Worm (Caenorhabditis elegans) whole organism, young adult: ENCODE data around the gene lido-9.

Experiments
- B0019.2 ChIP-seq: fragments of 200-800 bp; sonication (Bioruptor generic); conservative IDR thresholded peaks from 2 replicates; pipeline ENCODE4 v1.3.6; 2022; ENCODE audit warnings: missing genetic modification reagents, missing genetic modification characterization, missing compliant biosample characterization
- B0261.1 ChIP-seq: sonication (generic microtip); optimal IDR thresholded peaks from 2 replicates; lab custom pipeline; 2016; ENCODE audit warnings: mild to moderate bottlenecking, missing genetic modification characterization, moderate library complexity, missing compliant biosample characterization
- F49E8.2 ChIP-seq: sonication (generic microtip); optimal IDR thresholded peaks from 3 replicates; lab custom pipeline; 2017; ENCODE audit warnings: missing genetic modification characterization, mild to moderate bottlenecking, missing compliant biosample characterization, antibody characterized with exemption, moderate library complexity; ENCODE audit not compliant: insufficient read depth
- F52B5.7 ChIP-seq: sonication (generic microtip); optimal IDR thresholded peaks from 2 replicates; lab custom pipeline; 2016; ENCODE audit warnings: mild to moderate bottlenecking, missing genetic modification characterization, missing compliant biosample characterization
- T26A5.8 ChIP-seq: sonication (generic microtip); optimal IDR thresholded peaks from 2 replicates; lab custom pipeline; 2016; ENCODE audit warnings: missing genetic modification characterization, missing compliant biosample characterization
- Y79H2A.3 ChIP-seq: fragments of 200-800 bp; sonication (Bioruptor generic); conservative IDR thresholded peaks from 2 replicates; pipeline ENCODE4 v1.3.6; 2022; ENCODE audit warnings: missing genetic modification reagents, missing genetic modification characterization, missing compliant biosample characterization
- Y95B8A.8 ChIP-seq: fragments of 200-800 bp; sonication (Bioruptor generic); IDR thresholded peaks from 2 replicates; pipeline ENCODE4 v1.3.6; 2022; ENCODE audit warnings: missing genetic modification reagents, missing genetic modification characterization, missing compliant biosample characterization
- akir-1 ChIP-seq: fragments of 200-800 bp; sonication (Bioruptor generic); optimal IDR thresholded peaks from 2 replicates; lab custom pipeline; 2018; ENCODE audit warnings: mild to moderate bottlenecking, missing genetic modification characterization, moderate library complexity, missing compliant biosample characterization
- ama-1 ChIP-seq, 3 experiments: fragments of 150-350 bp in 1 of 3; sonication (generic microtip) in 2 of 3; optimal IDR thresholded peaks; 2 replicates each; lab custom pipeline; 2014 to 2018; ENCODE audit warnings: missing biosample characterization in 2 of 3, missing genetic modification characterization in 2 of 3, missing genetic modification reagents in 2 of 3
- atf-7 ChIP-seq: sonication (generic microtip); optimal IDR thresholded peaks from 2 replicates; lab custom pipeline; 2017; ENCODE audit warnings: mild to moderate bottlenecking, missing genetic modification characterization, missing compliant biosample characterization
- athp-1 ChIP-seq: sonication (generic microtip); optimal IDR thresholded peaks from 2 replicates; lab custom pipeline; 2017; ENCODE audit warnings: mild to moderate bottlenecking, missing genetic modification characterization, missing compliant biosample characterization
- attf-3 ChIP-seq: fragments of 200-800 bp; sonication (Bioruptor generic); conservative IDR thresholded peaks from 2 replicates; pipeline ENCODE4 v1.3.6; 2022; ENCODE audit warnings: missing genetic modification reagents, missing genetic modification characterization, missing compliant biosample characterization
- ceh-100 ChIP-seq: fragments of 200-800 bp; sonication (Bioruptor generic); IDR thresholded peaks from 2 replicates; pipeline ENCODE4 v1.3.6; 2022; ENCODE audit warnings: missing genetic modification reagents, missing genetic modification characterization, missing compliant biosample characterization
- dpl-1 ChIP-seq: fragments of 150-350 bp; optimal IDR thresholded peaks from 2 replicates; lab custom pipeline; 2014; ENCODE audit warnings: missing biosample characterization, missing genetic modification reagents, missing genetic modification characterization
- him-1 ChIP-seq: sonication (generic microtip); optimal IDR thresholded peaks from 2 replicates; lab custom pipeline; 2016; ENCODE audit warnings: missing genotype, missing genetic modification reagents, missing genetic modification characterization, missing compliant biosample characterization
- hmg-20 ChIP-seq: fragments of 200-800 bp; sonication (Bioruptor generic); IDR thresholded peaks from 2 replicates; pipeline ENCODE4 v1.3.6; 2022; ENCODE audit warnings: missing genetic modification reagents, missing genetic modification characterization, missing compliant biosample characterization
- hsf-1 ChIP-seq: fragments of 200-800 bp; sonication (Bioruptor generic); IDR thresholded peaks from 2 replicates; pipeline ENCODE4 v1.3.6; 2022; ENCODE audit warnings: missing genetic modification reagents, missing genetic modification characterization, missing compliant biosample characterization
- lin-35 ChIP-seq, 3 experiments: fragments of 150-350 bp in 2 of 3; sonication (generic microtip) in 1 of 3; optimal IDR thresholded peaks; 2 replicates each; lab custom pipeline; 2014 to 2018; ENCODE audit warnings: missing biosample characterization in 3 of 3, missing genetic modification characterization in 3 of 3, missing genetic modification reagents in 3 of 3
- lsl-1 ChIP-seq: fragments of 200-800 bp; sonication (Bioruptor generic); optimal IDR thresholded peaks from 2 replicates; lab custom pipeline; 2018; ENCODE audit warnings: mild to moderate bottlenecking, missing genetic modification characterization, moderate library complexity, missing compliant biosample characterization
- madf-10 ChIP-seq: sonication (generic microtip); optimal IDR thresholded peaks from 2 replicates; lab custom pipeline; 2016; ENCODE audit warnings: mild to moderate bottlenecking, missing genetic modification characterization, missing compliant biosample characterization
- madf-6 ChIP-seq: fragments of 200-800 bp; sonication (Bioruptor generic); IDR thresholded peaks from 2 replicates; pipeline ENCODE4 v1.3.6; 2022; ENCODE audit warnings: missing genetic modification reagents, missing genetic modification characterization, missing compliant biosample characterization
- madf-8 ChIP-seq: fragments of 200-800 bp; sonication (Bioruptor generic); conservative IDR thresholded peaks from 2 replicates; pipeline ENCODE4 v1.3.6; 2022; ENCODE audit warnings: missing genetic modification reagents, missing genetic modification characterization, missing compliant biosample characterization
- mcd-1 ChIP-seq: fragments of 200-800 bp; sonication (Bioruptor generic); IDR thresholded peaks from 2 replicates; pipeline ENCODE4 v1.3.6; 2022; ENCODE audit warnings: missing genetic modification reagents, missing genetic modification characterization, missing compliant biosample characterization
- nhr-90 ChIP-seq: sonication (generic microtip); optimal IDR thresholded peaks from 2 replicates; lab custom pipeline; 2016; ENCODE audit warnings: missing genotype, mild to moderate bottlenecking, missing genetic modification characterization, missing compliant biosample characterization
- pha-4 ChIP-seq: fragments of 150-350 bp; sonication (generic microtip); optimal IDR thresholded peaks from 2 replicates; lab custom pipeline; 2014; ENCODE audit warnings: missing biosample characterization, missing genetic modification reagents, missing genetic modification characterization
- snpc-1.1 ChIP-seq: sonication (generic microtip); optimal IDR thresholded peaks from 2 replicates; lab custom pipeline; 2017; ENCODE audit warnings: missing genetic modification characterization, mild to moderate bottlenecking, missing compliant biosample characterization, antibody characterized with exemption, moderate library complexity, missing genotype, missing genetic modification reagents; ENCODE audit not compliant: insufficient read depth
- snpc-1.3 ChIP-seq: sonication (generic microtip); optimal IDR thresholded peaks from 2 replicates; lab custom pipeline; 2017; ENCODE audit warnings: missing genetic modification characterization, mild to moderate bottlenecking, missing compliant biosample characterization, antibody characterized with exemption, moderate library complexity, missing genotype, missing genetic modification reagents; ENCODE audit not compliant: insufficient read depth
- snpc-4 ChIP-seq, 5 experiments: fragments of 150-350 bp in 1 of 5; sonication (generic microtip) in 4 of 5; optimal IDR thresholded peaks; 2 replicates each; lab custom pipeline; 2014 to 2018; ENCODE audit warnings: missing genetic modification characterization in 5 of 5, missing biosample characterization in 3 of 5, antibody characterized with exemption in 2 of 5, mild to moderate bottlenecking in 2 of 5, missing compliant biosample characterization in 2 of 5, missing genotype in 2 of 5, moderate library complexity in 2 of 5, missing genetic modification reagents in 1 of 5
- unc-62 ChIP-seq: fragments of 150-350 bp; optimal IDR thresholded peaks from 2 replicates; lab custom pipeline; 2014; ENCODE audit warnings: missing biosample characterization, missing genetic modification reagents, missing genetic modification characterization
- zfh-2 ChIP-seq: fragments of 200-800 bp; sonication (Bioruptor generic); conservative IDR thresholded peaks from 2 replicates; pipeline ENCODE4 v1.3.6; 2022; ENCODE audit warnings: missing genetic modification reagents, missing genetic modification characterization, missing compliant biosample characterization
- ztf-28 ChIP-seq: fragments of 200-800 bp; sonication (Bioruptor generic); IDR thresholded peaks from 2 replicates; pipeline ENCODE4 v1.3.6; 2022; ENCODE audit warnings: missing genetic modification reagents, missing genetic modification characterization, missing compliant biosample characterization
- ztf-3 ChIP-seq: fragments of 200-800 bp; sonication (Bioruptor generic); optimal IDR thresholded peaks from 2 replicates; lab custom pipeline; 2018; ENCODE audit warnings: mild to moderate bottlenecking, missing genetic modification characterization, missing compliant biosample characterization
- ztf-6 ChIP-seq: fragments of 200-800 bp; sonication (Bioruptor generic); IDR thresholded peaks from 2 replicates; pipeline ENCODE4 v1.3.6; 2022; ENCODE audit warnings: missing genetic modification reagents, missing genetic modification characterization, missing compliant biosample characterization

The lido-9 gene

DNA sequence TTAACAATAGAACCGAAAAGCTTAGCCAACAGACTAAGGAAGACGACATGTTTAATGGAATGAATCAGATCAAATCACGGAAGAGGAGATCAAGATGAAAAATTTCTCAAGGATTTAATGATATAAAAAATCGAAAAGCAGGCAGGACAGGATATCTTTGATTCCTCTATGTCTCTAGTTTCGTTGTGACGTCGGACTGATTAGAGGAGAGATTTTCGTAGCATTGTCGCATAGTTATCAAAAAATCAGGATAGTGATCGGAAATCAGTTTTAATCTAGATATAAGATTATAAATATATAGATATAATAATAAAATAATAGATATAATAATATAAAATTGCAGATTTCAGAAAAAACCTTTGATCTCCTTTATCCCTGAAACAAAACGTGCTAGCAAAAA, 42.8 kb downstream of the lido-9 start, which contains the start of gene B0454.8:
TSS of gene B0454.8 (minus strand) at position 101 of the 400 bp plus-strand sequence.
- TF ChIP-seq B0261.1 (tag; lab: Kevin White, UChicago) (no peak), Y79H2A.3 (GFP tag; lab: Robert Waterston, UW) (no peak), ztf-28 (GFP tag; lab: Robert Waterston, UW) (no peak), ztf-6 (GFP tag; lab: Robert Waterston, UW) (no peak), pha-4 (no peak), snpc-4 (GFP tag; optimal IDR thresholded peaks at IDR 0.05; lab: Kevin White, UChicago) (no peak), snpc-4 (tag; optimal IDR thresholded peaks at IDR 0.05; lab: Kevin White, UChicago) (no peak), hsf-1 (no peak), ztf-3 (GFP tag; lab: Kevin White, UChicago) (no peak), lsl-1 (GFP tag; lab: Kevin White, UChicago) (no peak), F52B5.7 (no peak), lin-35 (GFP tag; optimal IDR thresholded peaks at IDR 0.05; lab: Kevin White, UChicago) (no peak), nhr-90 (tag; lab: Kevin White, UChicago) (no peak), snpc-1.3 (tag; lab: Kevin White, UChicago) (no peak), T26A5.8 (tag; lab: Kevin White, UChicago) (no peak), atf-7 (tag; lab: Kevin White, UChicago) (no peak), Y95B8A.8 (GFP tag; lab: Robert Waterston, UW) (no peak), madf-8 (GFP tag; lab: Robert Waterston, UW) (no peak)

ce11 chrII:3044023-3044422, 43.5 kb downstream of the lido-9 start, which contains the start of gene sri-29:
Gene sri-29 (plus strand): TSS chrII:3044323.
- no peak for TF ChIP-seq madf-6 (GFP tag; lab: Robert Waterston, UW)
- TF ChIP-seq him-1 (tag; lab: Kevin White, UChicago): no peak
- no peak for TF ChIP-seq hmg-20 (GFP tag; lab: Robert Waterston, UW)
- no peak for TF ChIP-seq snpc-1.1 (tag; lab: Kevin White, UChicago)
- TF ChIP-seq B0019.2 (GFP tag; lab: Robert Waterston, UW): no peak
- TF ChIP-seq athp-1 (tag; lab: Kevin White, UChicago): no peak
- no peak for TF ChIP-seq akir-1 (GFP tag; lab: Kevin White, UChicago)
- TF ChIP-seq F49E8.2 (tag; lab: Kevin White, UChicago): no peak

ce11 chrII:3045422-3045821, 44.9 kb downstream of the lido-9 start:
- TF ChIP-seq unc-62 (GFP tag; lab: Kevin White, UChicago): no peak
- peak; percentile 85 for TF ChIP-seq zfh-2 (GFP tag; lab: Robert Waterston, UW)
- TF ChIP-seq attf-3 (GFP tag; lab: Robert Waterston, UW): 0 out of 2 replicates have a peak, but pooled peaks have one; percentile 20
- no peak for TF ChIP-seq ceh-100 (GFP tag; lab: Robert Waterston, UW)

ce11 chrII:3045875-3046274, 45.3 kb downstream of the lido-9 start, which contains the start of gene sri-30:
Gene sri-30 (plus strand): TSS chrII:3046175.
- TF ChIP-seq mcd-1 (GFP tag; lab: Robert Waterston, UW): no peak
- no peak for TF ChIP-seq dpl-1 (GFP tag; lab: Kevin White, UChicago)
- TF ChIP-seq Y79H2A.3 (GFP tag; lab: Robert Waterston, UW): no peak
- TF ChIP-seq madf-10 (tag; lab: Kevin White, UChicago): no peak
- no peak for TF ChIP-seq lsl-1 (GFP tag; lab: Kevin White, UChicago)
- TF ChIP-seq pha-4: no peak
- no peak for TF ChIP-seq ztf-6 (GFP tag; lab: Robert Waterston, UW)
- TF ChIP-seq ama-1 (optimal IDR thresholded peaks at IDR 0.05; lab: Kevin White, UChicago): no peak
- no peak for TF ChIP-seq ama-1 (GFP tag; optimal IDR thresholded peaks at IDR 0.05; lab: Kevin White, UChicago)
